Fruit fly (Drosophila melanogaster) whole organism: ENCODE measurements around the gene tal-3A.

ENCODE experiments used
- Dll ChIP-seq: fragments of >200 bp; optimal IDR thresholded peaks from 2 replicates; lab custom pipeline; 2017
- psq ChIP-seq: fragments of >200 bp; optimal IDR thresholded peaks from 2 replicates; lab custom pipeline; 2017
- usp ChIP-seq: fragments of >200 bp; optimal IDR thresholded peaks from 2 replicates; lab custom pipeline; 2017; ENCODE audit warnings: missing biosample characterization, missing genetic modification characterization, mixed read lengths

DNA sequence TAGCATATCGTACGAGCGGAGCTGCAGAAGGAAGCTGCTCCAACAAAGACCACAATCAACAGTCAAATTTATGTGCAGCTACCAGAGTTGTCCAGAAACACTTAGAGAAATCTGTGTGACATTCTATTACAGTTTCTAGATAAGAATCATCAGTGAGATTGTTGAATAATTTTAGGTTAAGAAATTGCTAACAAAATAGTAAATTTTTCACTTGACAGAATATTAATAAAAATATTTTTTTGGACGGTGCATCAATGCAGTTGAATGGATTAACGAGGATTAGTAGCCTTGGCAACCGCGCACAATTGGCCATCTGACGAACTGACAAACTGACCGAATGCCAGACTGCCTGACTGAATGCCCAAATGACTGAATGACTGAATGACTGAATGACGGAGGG, 34.4 kb downstream of the tal-3A start:
- no peak for TF ChIP-seq usp (GFP tag; lab: Kevin White, UChicago)
- TF ChIP-seq Dll (lab: Kevin White, UChicago), result no peak
- no peak for TF ChIP-seq psq (lab: Kevin White, UChicago)
